Worm (Caenorhabditis elegans): ENCODE measurements around the gene cox-17.

Gene cox-17

DNA sequence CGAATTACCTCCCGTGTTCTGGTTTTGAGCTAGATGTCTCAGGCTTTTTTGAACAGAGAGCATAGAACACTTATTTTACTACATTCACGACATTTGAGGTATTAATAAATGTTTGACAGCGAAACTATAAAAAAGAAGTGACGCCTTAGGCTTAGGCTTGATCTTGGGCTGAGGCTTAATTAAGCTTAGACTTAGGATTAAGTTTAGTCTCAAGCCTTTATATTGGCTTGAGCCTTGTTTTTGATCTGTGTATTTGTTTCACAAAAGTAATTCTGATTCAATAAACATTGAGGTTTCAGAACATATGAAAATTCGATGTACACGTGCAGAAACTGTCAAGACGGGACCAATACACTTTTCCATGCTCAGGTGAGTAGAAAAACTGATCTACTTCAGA is 18.9 kb downstream of the cox-17 start, which contains the start of gene klp-20:
Gene klp-20, plus strand, starts transcription at position 298 of the 397 bp plus-strand sequence.
- TF ChIP-seq elt-4 (tag; optimal IDR thresholded peaks at IDR 0.05) (no peak), nhr-11 (tag; optimal IDR thresholded peaks at IDR 0.05) (no peak), fkh-6 (tag; optimal IDR thresholded peaks at IDR 0.05) (no peak), ceh-18 (tag; optimal IDR thresholded peaks at IDR 0.05) (no peak), odd-2 (tag; optimal IDR thresholded peaks at IDR 0.05) (no peak), ahr-1 (tag; optimal IDR thresholded peaks at IDR 0.05) (no peak)

- TF ChIP-seq C08G9.2 (tag; optimal IDR thresholded peaks at IDR 0.05), result no peak
- peak; percentile 65 for TF ChIP-seq unc-42 (tag; optimal IDR thresholded peaks at IDR 0.05)
- no peak for TF ChIP-seq zip-5 (tag; optimal IDR thresholded peaks at IDR 0.05)
These were observed 20.6 kb downstream of the cox-17 start for ce11 chrIII:211387-211786.

DNA sequence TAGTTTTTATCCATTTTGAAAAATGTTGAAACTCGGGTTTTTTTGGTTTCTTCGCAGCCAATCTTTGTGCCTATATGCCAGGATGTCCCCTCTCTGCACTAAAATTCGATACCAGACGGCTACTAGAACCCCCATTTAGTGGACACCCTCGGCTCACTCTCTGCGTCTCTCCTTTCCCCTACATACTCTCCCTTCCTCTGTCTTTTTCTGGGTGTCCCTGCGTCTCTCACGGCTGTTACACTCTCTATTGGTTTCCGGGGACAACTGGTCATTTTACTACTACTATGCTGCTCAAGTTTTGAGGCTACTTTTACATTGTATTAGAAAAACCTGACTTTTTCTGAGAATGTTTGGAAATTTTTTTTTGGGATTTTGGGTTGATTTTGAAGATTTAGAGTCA is 29.6 kb downstream of the cox-17 start:
- peak; percentile 6 for TF ChIP-seq ceh-48 (tag; optimal IDR thresholded peaks at IDR 0.05)
- no peak for TF ChIP-seq ceh-22 (tag; optimal IDR thresholded peaks at IDR 0.05)
- TF ChIP-seq ceh-34 (tag; optimal IDR thresholded peaks at IDR 0.05), result peak; percentile 46
- TF ChIP-seq ceh-31 (tag; optimal IDR thresholded peaks at IDR 0.05), result peak; percentile 49
- TF ChIP-seq npax-4 (tag; optimal IDR thresholded peaks at IDR 0.05), result no peak
- TF ChIP-seq nfya-1 (tag; optimal IDR thresholded peaks at IDR 0.05), result peak; percentile 20
- peak; percentile 29 for TF ChIP-seq unc-42 (tag; optimal IDR thresholded peaks at IDR 0.05)

ce11 chrIII:222508-222907 is 31.7 kb downstream of the cox-17 start:
- TF ChIP-seq ztf-16 (tag; optimal IDR thresholded peaks at IDR 0.05) (no peak), ceh-48 (tag; optimal IDR thresholded peaks at IDR 0.05) (no peak), ceh-2 (tag; optimal IDR thresholded peaks at IDR 0.05) (no peak), ref-2 (tag; optimal IDR thresholded peaks at IDR 0.05) (no peak), pag-3 (tag; optimal IDR thresholded peaks at IDR 0.05; ENCODE audit: borderline replicate concordance) (no peak), Y22D7AL.16 (tag; optimal IDR thresholded peaks at IDR 0.05) (no peak)

ce11 chrIII:227033-227432 is 36.2 kb downstream of the cox-17 start:
- TF ChIP-seq pha-2 (tag; optimal IDR thresholded peaks at IDR 0.05) (no peak), pat-9 (tag; optimal IDR thresholded peaks at IDR 0.05) (no peak), odd-2 (tag; optimal IDR thresholded peaks at IDR 0.05) (no peak), pha-4 (tag; optimal IDR thresholded peaks at IDR 0.05) (no peak), madf-2 (tag; optimal IDR thresholded peaks at IDR 0.05) (no peak), fax-1 (tag; optimal IDR thresholded peaks at IDR 0.05) (no peak), C38D4.7 (GFP tag; optimal IDR thresholded peaks at IDR 0.05) (no peak), unc-86 (tag; optimal IDR thresholded peaks at IDR 0.05) (no peak), F13H6.1 (tag; optimal IDR thresholded peaks at IDR 0.05) (no peak), lin-11 (tag; optimal IDR thresholded peaks at IDR 0.05) (no peak)

ce11 chrIII:230129-230528 is 39.3 kb downstream of the cox-17 start, which contains the start of gene hpo-38:
hpo-38 (plus strand) TSS chrIII:230429.
- no peak for TF ChIP-seq ceh-19 (GFP tag; optimal IDR thresholded peaks at IDR 0.05)
- no peak for TF ChIP-seq T23F11.4 (GFP tag; optimal IDR thresholded peaks at IDR 0.05)
- no peak for TF ChIP-seq pat-9 (tag; optimal IDR thresholded peaks at IDR 0.05)
- TF ChIP-seq K09A11.1 (tag; optimal IDR thresholded peaks at IDR 0.05; ENCODE audit: insufficient read depth), result no peak
- no peak for TF ChIP-seq Y22D7AL.16 (tag; optimal IDR thresholded peaks at IDR 0.05)
- TF ChIP-seq unc-55 (GFP tag; optimal IDR thresholded peaks at IDR 0.05), result no peak
- no peak for TF ChIP-seq ceh-45 (GFP tag; IDR thresholded peaks at IDR 0.05)
- no peak for TF ChIP-seq fkh-10 (GFP tag; optimal IDR thresholded peaks at IDR 0.05)
- no peak for TF ChIP-seq lim-6 (tag; optimal IDR thresholded peaks at IDR 0.05)
- no peak for TF ChIP-seq ttx-3 (tag; optimal IDR thresholded peaks at IDR 0.05)
- TF ChIP-seq ahr-1 (tag; optimal IDR thresholded peaks at IDR 0.05), result no peak
- no peak for TF ChIP-seq sdc-2 (tag; optimal IDR thresholded peaks at IDR 0.05)
- no peak for TF ChIP-seq pag-3 (tag; optimal IDR thresholded peaks at IDR 0.05; ENCODE audit: borderline replicate concordance)
- no peak for TF ChIP-seq syd-9 (tag; optimal IDR thresholded peaks at IDR 0.05)
- TF ChIP-seq odd-2 (tag; optimal IDR thresholded peaks at IDR 0.05), result no peak
- TF ChIP-seq unc-3 (GFP tag; conservative IDR thresholded peaks at IDR 0.05), result no peak
- TF ChIP-seq unc-3 (tag; optimal IDR thresholded peaks at IDR 0.05), result no peak
